Fruit fly (Drosophila melanogaster) whole organism, prepupa: Measurements from ENCODE around the gene CG6865.

Source experiments
- Blimp-1 ChIP-seq: fragments of 200-800 bp; sonication (Bioruptor generic); optimal IDR thresholded peaks from 3 replicates; lab custom pipeline; 2017; ENCODE audit warnings: missing biosample characterization, missing genetic modification characterization, mild to moderate bottlenecking, moderate library complexity, missing genetic modification reagents
- CG10631 ChIP-seq: fragments of 200-800 bp; sonication (Bioruptor generic); optimal IDR thresholded peaks from 2 replicates; lab custom pipeline; 2016; ENCODE audit warnings: missing biosample characterization, missing genetic modification characterization
- CG10669 ChIP-seq: fragments of 200-800 bp; sonication (Bioruptor generic); optimal IDR thresholded peaks from 3 replicates; lab custom pipeline; 2018; ENCODE audit warnings: missing biosample characterization, mild to moderate bottlenecking, missing genetic modification characterization, moderate library complexity
- CG11762 ChIP-seq: fragments of 200-800 bp; sonication (Bioruptor generic); optimal IDR thresholded peaks from 3 replicates; lab custom pipeline; 2016; ENCODE audit warnings: missing biosample characterization, missing genetic modification characterization; ENCODE audit not compliant: insufficient read depth
- CG11902 ChIP-seq: fragments of 200-800 bp; sonication (Bioruptor generic); optimal IDR thresholded peaks from 3 replicates; lab custom pipeline; 2016; ENCODE audit warnings: missing biosample characterization, missing genetic modification characterization
- CG16779 ChIP-seq: fragments of 200-800 bp; sonication (Bioruptor generic); optimal IDR thresholded peaks from 3 replicates; lab custom pipeline; 2017; ENCODE audit warnings: missing biosample characterization, mild to moderate bottlenecking, missing genetic modification characterization
- CG31627 ChIP-seq: fragments of 200-800 bp; sonication (Bioruptor generic); optimal IDR thresholded peaks from 3 replicates; lab custom pipeline; 2016; ENCODE audit warnings: missing biosample characterization, missing genetic modification characterization
- CG34406 ChIP-seq: fragments of 200-800 bp; sonication (Bioruptor generic); optimal IDR thresholded peaks from 3 replicates; lab custom pipeline; 2016; ENCODE audit warnings: missing biosample characterization, missing genetic modification characterization
- CG3919 ChIP-seq: fragments of 200-800 bp; sonication (Bioruptor generic); optimal IDR thresholded peaks from 3 replicates; lab custom pipeline; 2016; ENCODE audit warnings: missing biosample characterization, missing genetic modification characterization
- CG4318 ChIP-seq: fragments of 200-800 bp; sonication (Bioruptor generic); optimal IDR thresholded peaks from 3 replicates; lab custom pipeline; 2017; ENCODE audit warnings: missing biosample characterization, mild to moderate bottlenecking, missing genetic modification characterization
- CG6163 ChIP-seq: fragments of 200-800 bp; sonication (Bioruptor generic); IDR thresholded peaks from 3 replicates; pipeline ENCODE4 v1.3.6; 2022; ENCODE audit warnings: missing biosample characterization, missing genetic modification characterization
- CG6276 ChIP-seq: fragments of 200-800 bp; sonication (Bioruptor generic); optimal IDR thresholded peaks from 2 replicates; lab custom pipeline; 2017; ENCODE audit warnings: missing biosample characterization, mild to moderate bottlenecking, missing genetic modification characterization
- CG6808 ChIP-seq: fragments of 200-800 bp; sonication (Bioruptor generic); optimal IDR thresholded peaks from 3 replicates; lab custom pipeline; 2017; ENCODE audit warnings: missing biosample characterization, missing genetic modification characterization, mild to moderate bottlenecking, moderate library complexity, missing genetic modification reagents
- CG6854 ChIP-seq: fragments of 200-800 bp; sonication (Bioruptor generic); optimal IDR thresholded peaks from 2 replicates; lab custom pipeline; 2017; ENCODE audit warnings: missing biosample characterization, mild to moderate bottlenecking, missing genetic modification characterization
- CG7368 ChIP-seq: fragments of 200-800 bp; sonication (Bioruptor generic); optimal IDR thresholded peaks from 3 replicates; lab custom pipeline; 2016; ENCODE audit warnings: missing biosample characterization, missing genetic modification characterization
- CG8119 ChIP-seq: fragments of 200-800 bp; sonication (Bioruptor generic); IDR thresholded peaks from 3 replicates; pipeline ENCODE4 v1.3.6; 2022; ENCODE audit warnings: missing biosample characterization, missing genetic modification characterization
- CG8319 ChIP-seq: fragments of 200-800 bp; sonication (Bioruptor generic); optimal IDR thresholded peaks from 3 replicates; lab custom pipeline; 2016; ENCODE audit warnings: missing biosample characterization, missing genetic modification characterization
- CG8632 ChIP-seq: fragments of 200-800 bp; sonication (Bioruptor generic); optimal IDR thresholded peaks from 3 replicates; lab custom pipeline; 2016; ENCODE audit warnings: missing biosample characterization, missing genetic modification characterization
- CG9139 ChIP-seq: fragments of 200-800 bp; sonication (Bioruptor generic); optimal IDR thresholded peaks from 3 replicates; lab custom pipeline; 2017; ENCODE audit warnings: missing biosample characterization, mild to moderate bottlenecking, missing genetic modification characterization
- Ets21C ChIP-seq: fragments of 200-800 bp; sonication (Bioruptor generic); optimal IDR thresholded peaks from 3 replicates; lab custom pipeline; 2016; ENCODE audit warnings: missing biosample characterization, missing genetic modification characterization
- Ets96B ChIP-seq: fragments of 200-800 bp; optimal IDR thresholded peaks from 2 replicates; lab custom pipeline; 2019; ENCODE audit warnings: missing biosample characterization, mild to moderate bottlenecking, missing genetic modification characterization, moderate library complexity
- Hr39 ChIP-seq: fragments of 200-800 bp; sonication (Bioruptor generic); optimal IDR thresholded peaks from 2 replicates; lab custom pipeline; 2016; ENCODE audit warnings: missing biosample characterization, missing genetic modification characterization
- Hr4 ChIP-seq: fragments of 200-800 bp; sonication (Bioruptor generic); optimal IDR thresholded peaks from 3 replicates; lab custom pipeline; 2016; ENCODE audit warnings: missing biosample characterization, missing genetic modification characterization
- Lpt ChIP-seq: fragments of 200-800 bp; sonication (Bioruptor generic); optimal IDR thresholded peaks from 3 replicates; lab custom pipeline; 2016; ENCODE audit warnings: missing biosample characterization, missing genetic modification characterization
- Met ChIP-seq: fragments of 200-800 bp; sonication (Bioruptor generic); optimal IDR thresholded peaks from 3 replicates; lab custom pipeline; 2016; ENCODE audit warnings: missing biosample characterization, missing genetic modification characterization
- Smox ChIP-seq: fragments of 200-800 bp; sonication (Bioruptor generic); optimal IDR thresholded peaks from 3 replicates; lab custom pipeline; 2016; ENCODE audit warnings: missing biosample characterization, missing genetic modification characterization
- Sox15 ChIP-seq: fragments of 200-800 bp; sonication (Bioruptor generic); optimal IDR thresholded peaks from 3 replicates; lab custom pipeline; 2016; ENCODE audit warnings: missing biosample characterization, missing genetic modification characterization
- achi ChIP-seq: fragments of 200-800 bp; sonication (Bioruptor generic); optimal IDR thresholded peaks from 3 replicates; lab custom pipeline; 2016; ENCODE audit warnings: missing biosample characterization, missing genetic modification characterization
- dsx ChIP-seq: fragments of 200-800 bp; optimal IDR thresholded peaks from 3 replicates; lab custom pipeline; 2019; ENCODE audit warnings: missing biosample characterization, mild to moderate bottlenecking, missing genetic modification characterization, moderate library complexity; ENCODE audit not compliant: poor library complexity, severe bottlenecking
- eg ChIP-seq: fragments of 200-800 bp; sonication (Bioruptor generic); IDR thresholded peaks from 3 replicates; pipeline ENCODE4 v1.3.6; 2022; ENCODE audit warnings: missing biosample characterization, missing genetic modification characterization
- esn ChIP-seq: fragments of 200-800 bp; sonication (Bioruptor generic); optimal IDR thresholded peaks from 2 replicates; lab custom pipeline; 2016; ENCODE audit warnings: missing biosample characterization, mild to moderate bottlenecking, missing genetic modification characterization, moderate library complexity
- fd59A ChIP-seq: fragments of 200-800 bp; sonication (Bioruptor generic); optimal IDR thresholded peaks from 2 replicates; lab custom pipeline; 2017; ENCODE audit warnings: missing biosample characterization, mild to moderate bottlenecking, missing genetic modification characterization, missing genetic modification reagents
- fd85E ChIP-seq: fragments of 200-800 bp; sonication (Bioruptor generic); optimal IDR thresholded peaks from 3 replicates; lab custom pipeline; 2016; ENCODE audit warnings: missing biosample characterization, missing genetic modification characterization
- fkh ChIP-seq: fragments of 200-800 bp; sonication (Bioruptor generic); optimal IDR thresholded peaks from 3 replicates; lab custom pipeline; 2017; ENCODE audit warnings: missing biosample characterization, mild to moderate bottlenecking, missing genetic modification characterization, moderate library complexity
- lz ChIP-seq: fragments of 200-800 bp; sonication (Bioruptor generic); optimal IDR thresholded peaks from 3 replicates; lab custom pipeline; 2016; ENCODE audit warnings: missing biosample characterization, missing genetic modification characterization
- net ChIP-seq: fragments of 200-800 bp; sonication (Bioruptor generic); optimal IDR thresholded peaks from 3 replicates; lab custom pipeline; 2016; ENCODE audit warnings: missing biosample characterization, missing genetic modification characterization
- pdm3 ChIP-seq: fragments of 200-800 bp; sonication (Bioruptor generic); optimal IDR thresholded peaks from 3 replicates; lab custom pipeline; 2016; ENCODE audit warnings: missing biosample characterization, missing genetic modification characterization
- salr ChIP-seq, 2 experiments: fragments of 200-800 bp; sonication (Bioruptor generic); optimal IDR thresholded peaks; 3 replicates each; lab custom pipeline; 2016 to 2018; ENCODE audit warnings: missing biosample characterization in 2 of 2, missing genetic modification characterization in 2 of 2, mild to moderate bottlenecking in 1 of 2
- spab ChIP-seq: fragments of 200-800 bp; sonication (Bioruptor generic); optimal IDR thresholded peaks from 2 replicates; lab custom pipeline; 2017; ENCODE audit warnings: missing biosample characterization, mild to moderate bottlenecking, missing genetic modification characterization, missing genetic modification reagents
- svp ChIP-seq: fragments of 200-800 bp; sonication (Bioruptor generic); peaks from one replicate; lab custom pipeline; 2016; ENCODE audit warnings: missing biosample characterization, missing genetic modification characterization

CG6865 gene

dm6 chr3L:18870027-18870426 is 6.6 kb downstream of the CG6865 start, which contains the start of gene Blos3 (continued):
- TF ChIP-seq CG4318 (no peak), net (GFP tag; lab: Kevin White, UChicago) (no peak), eg (GFP tag; lab: Robert Waterston, UW) (no peak; the same call in 2 of the 3 replicates), Smox (GFP tag; lab: Kevin White, UChicago) (no peak), CG7368 (GFP tag; lab: Kevin White, UChicago) (no peak), lz (GFP tag; lab: Kevin White, UChicago) (peak; percentile 69), salr (GFP tag; optimal IDR thresholded peaks at IDR 0.05; lab: Kevin White, UChicago) (no peak), CG6854 (no peak), Lpt (GFP tag; lab: Kevin White, UChicago) (no peak), CG8319 (peak; percentile 11), CG6276 (no peak), Ets21C (no peak), Hr4 (no peak), dsx (GFP tag; lab: Kevin White, UChicago) (no peak), CG31627 (GFP tag; lab: Kevin White, UChicago) (peak; percentile 77), CG8119 (GFP tag; lab: Robert Waterston, UW) (peak; percentile 47; the same call in 1 of the 3 replicates), CG8632 (GFP tag; lab: Kevin White, UChicago) (no peak), spab (GFP tag; lab: Kevin White, UChicago) (no peak), CG9139 (GFP tag; lab: Kevin White, UChicago) (no peak), pdm3 (no peak), Sox15 (GFP tag; lab: Kevin White, UChicago) (peak; percentile 40), CG3919 (no peak), svp (GFP tag; lab: Kevin White, UChicago) (no peak), Ets96B (tag; lab: Kevin White, UChicago) (peak; percentile 20), CG11762 (GFP tag; lab: Kevin White, UChicago) (no peak), fd59A (GFP tag; lab: Kevin White, UChicago) (no peak), CG16779 (tag; lab: Kevin White, UChicago) (no peak), CG6163 (no peak; the same call in 2 of the 3 replicates), CG11902 (GFP tag; lab: Kevin White, UChicago) (peak; percentile 41), esn (GFP tag; lab: Kevin White, UChicago) (peak; percentile 80), Met (GFP tag; lab: Kevin White, UChicago) (no peak)

dm6 chr3L:18872440-18872839 is 9.0 kb downstream of the CG6865 start, which contains the start of the genes Rad9 and Uggt:
TSS of gene Rad9 (minus strand) at chr3L:18872553.
TSS of gene Uggt (plus strand) at chr3L:18872747.
- TF ChIP-seq fd59A (GFP tag; lab: Kevin White, UChicago) = no peak
- TF ChIP-seq Ets96B (tag; lab: Kevin White, UChicago) = no peak
- TF ChIP-seq CG10631 (GFP tag; lab: Kevin White, UChicago) = peak; percentile 20
- TF ChIP-seq fkh (GFP tag; lab: Kevin White, UChicago) = peak; percentile 82

- TF ChIP-seq CG6163 (no peak), Hr4 (no peak), Blimp-1 (no peak), Ets96B (tag; lab: Kevin White, UChicago) (no peak), CG6808 (no peak), Ets21C (no peak), fd85E (GFP tag; lab: Kevin White, UChicago) (no peak), CG10669 (GFP tag; lab: Kevin White, UChicago) (no peak), achi (GFP tag; lab: Kevin White, UChicago) (no peak), lz (GFP tag; lab: Kevin White, UChicago) (no peak), CG11762 (GFP tag; lab: Kevin White, UChicago) (no peak), CG8632 (GFP tag; lab: Kevin White, UChicago) (no peak), CG4318 (no peak), fkh (GFP tag; lab: Kevin White, UChicago) (no peak), CG9139 (GFP tag; lab: Kevin White, UChicago) (no peak), CG34406 (GFP tag; lab: Kevin White, UChicago) (no peak), CG6854 (no peak), eg (GFP tag; lab: Robert Waterston, UW) (no peak), dsx (GFP tag; lab: Kevin White, UChicago) (no peak), Hr39 (no peak)
Observed at dm6 chr3L:18881613-18882012, 18.2 kb downstream of the CG6865 start.
